Worm (Caenorhabditis elegans): ENCODE results near the gene hpo-9.

Gene hpo-9

ce11 chrV:7274992-7275391 lies 38.1 kb upstream of the hpo-9 start, which contains the start of gene C13A2.10:
Gene C13A2.10 (minus strand): TSS chrV:7275092.
- TF ChIP-seq rnt-1 (tag; optimal IDR thresholded peaks at IDR 0.05) (no peak), mef-2 (tag; optimal IDR thresholded peaks at IDR 0.05) (no peak), snu-23 (GFP tag; optimal IDR thresholded peaks at IDR 0.05) (no peak), nhr-12 (tag; optimal IDR thresholded peaks at IDR 0.05) (no peak), ceh-8 (GFP tag; optimal IDR thresholded peaks at IDR 0.05) (no peak), elt-2 (tag; optimal IDR thresholded peaks at IDR 0.05) (no peak), egl-27 (tag; optimal IDR thresholded peaks at IDR 0.05) (no peak), nhr-237 (tag; optimal IDR thresholded peaks at IDR 0.05) (no peak), C16A3.4 (tag; optimal IDR thresholded peaks at IDR 0.05) (no peak), efl-1 (optimal IDR thresholded peaks at IDR 0.05) (no peak), efl-1 (GFP tag; optimal IDR thresholded peaks at IDR 0.05 in 1 of 2) (no peak), aha-1 (tag; optimal IDR thresholded peaks at IDR 0.05) (no peak), nhr-11 (tag; optimal IDR thresholded peaks at IDR 0.05) (no peak)

ce11 chrV:7269399-7269798 lies 32.5 kb upstream of the hpo-9 start, which contains the start of gene C13A2.6:
Gene C13A2.6 (plus strand): TSS chrV:7269699.
- TF ChIP-seq ceh-88 (GFP tag; IDR thresholded peaks at IDR 0.05) (no peak), lir-3 (tag; optimal IDR thresholded peaks at IDR 0.05; ENCODE audit: poor library complexity) (no peak), mep-1 (tag; optimal IDR thresholded peaks at IDR 0.05) (no peak), nhr-12 (tag; optimal IDR thresholded peaks at IDR 0.05) (no peak), C34B4.2 (tag; optimal IDR thresholded peaks at IDR 0.05) (no peak), tbx-2 (tag; optimal IDR thresholded peaks at IDR 0.05) (no peak), dsc-1 (tag; optimal IDR thresholded peaks at IDR 0.05) (no peak), ama-1 (optimal IDR thresholded peaks at IDR 0.05) (no peak), fos-1 (tag; optimal IDR thresholded peaks at IDR 0.05) (no peak), unc-130 (tag; optimal IDR thresholded peaks at IDR 0.05) (no peak), ceh-8 (GFP tag; optimal IDR thresholded peaks at IDR 0.05) (no peak), dpl-1 (GFP tag; optimal IDR thresholded peaks at IDR 0.05) (no peak), rnt-1 (tag; optimal IDR thresholded peaks at IDR 0.05) (no peak), F16B12.6 (tag; optimal IDR thresholded peaks at IDR 0.05) (no peak), elt-3 (tag; optimal IDR thresholded peaks at IDR 0.05) (no peak), nhr-20 (tag; optimal IDR thresholded peaks at IDR 0.05) (no peak), lin-13 (GFP tag; optimal IDR thresholded peaks at IDR 0.05) (no peak), ceh-63 (GFP tag; optimal IDR thresholded peaks at IDR 0.05) (no peak), fkh-4 (tag; optimal IDR thresholded peaks at IDR 0.05; ENCODE audit: borderline replicate concordance) (no peak)

ce11 chrV:7266021-7266420 lies 29.1 kb upstream of the hpo-9 start, which contains the start of gene C13A2.7:
Gene C13A2.7 (plus strand): TSS chrV:7266321.
- TF ChIP-seq snu-23 (GFP tag; optimal IDR thresholded peaks at IDR 0.05) (no peak), lin-14 (GFP tag; optimal IDR thresholded peaks at IDR 0.05) (no peak), fos-1 (tag; optimal IDR thresholded peaks at IDR 0.05) (no peak), zag-1 (tag; optimal IDR thresholded peaks at IDR 0.05) (no peak), nhr-12 (tag; optimal IDR thresholded peaks at IDR 0.05) (no peak), pag-3 (tag; optimal IDR thresholded peaks at IDR 0.05; ENCODE audit: borderline replicate concordance, insufficient read depth) (no peak), mef-2 (tag; optimal IDR thresholded peaks at IDR 0.05) (no peak), lin-13 (GFP tag; optimal IDR thresholded peaks at IDR 0.05) (no peak), ceh-82 (tag; optimal IDR thresholded peaks at IDR 0.05) (no peak), swsn-7 (tag; optimal IDR thresholded peaks at IDR 0.05) (no peak), lin-15B (tag; optimal IDR thresholded peaks at IDR 0.05) (no peak), nhr-77 (tag; optimal IDR thresholded peaks at IDR 0.05) (no peak), mab-9 (GFP tag; IDR thresholded peaks at IDR 0.05) (no peak), nhr-47 (tag; optimal IDR thresholded peaks at IDR 0.05) (no peak), fkh-8 (tag; optimal IDR thresholded peaks at IDR 0.05) (no peak), C16A3.4 (tag; optimal IDR thresholded peaks at IDR 0.05) (no peak)
